Fruit fly (Drosophila melanogaster): ENCODE data around the gene Lamtor3.

- TF ChIP-seq CG33017 (tag; optimal IDR thresholded peaks at IDR 0.05), result no peak
- TF ChIP-seq bab1 (GFP tag; optimal IDR thresholded peaks at IDR 0.05), result no peak
- no peak for TF ChIP-seq CG1620 (GFP tag; optimal IDR thresholded peaks at IDR 0.05)
- no peak for TF ChIP-seq CG7045 (GFP tag; optimal IDR thresholded peaks at IDR 0.05)
- TF ChIP-seq kay (GFP tag; ENCODE audit: borderline replicate concordance), result no peak
- TF ChIP-seq CG7101 (tag; optimal IDR thresholded peaks at IDR 0.05), result no peak
These were observed 14.7 kb downstream of the Lamtor3 start for dm6 chr2L:17495759-17496158.
